Fruit fly (Drosophila melanogaster) whole organism, prepupa: ENCODE measurements around the gene Naa40.

Experiments used
- Blimp-1 ChIP-seq: fragments of 200-800 bp; sonication (Bioruptor generic); optimal IDR thresholded peaks from 3 replicates; lab custom pipeline; 2017; ENCODE audit warnings: missing biosample characterization, missing genetic modification characterization, mild to moderate bottlenecking, moderate library complexity, missing genetic modification reagents
- CG10631 ChIP-seq: fragments of 200-800 bp; sonication (Bioruptor generic); optimal IDR thresholded peaks from 2 replicates; lab custom pipeline; 2016; ENCODE audit warnings: missing biosample characterization, missing genetic modification characterization
- CG11294 ChIP-seq: fragments of 200-800 bp; sonication (Bioruptor generic); IDR thresholded peaks from 2 replicates; pipeline ENCODE4 v1.3.6; 2022; ENCODE audit warnings: missing biosample characterization, missing genetic modification characterization
- CG11762 ChIP-seq: fragments of 200-800 bp; sonication (Bioruptor generic); optimal IDR thresholded peaks from 3 replicates; lab custom pipeline; 2016; ENCODE audit warnings: missing biosample characterization, missing genetic modification characterization; ENCODE audit not compliant: insufficient read depth
- CG11902 ChIP-seq: fragments of 200-800 bp; sonication (Bioruptor generic); optimal IDR thresholded peaks from 3 replicates; lab custom pipeline; 2016; ENCODE audit warnings: missing biosample characterization, missing genetic modification characterization
- CG15336 ChIP-seq: fragments of 200-800 bp; sonication (Bioruptor generic); IDR thresholded peaks from 2 replicates; pipeline ENCODE4 v1.3.6; 2022; ENCODE audit warnings: missing biosample characterization, missing genetic modification characterization
- CG1621 ChIP-seq: fragments of 200-800 bp; sonication (Bioruptor generic); optimal IDR thresholded peaks from 3 replicates; lab custom pipeline; 2018; ENCODE audit warnings: missing biosample characterization, mild to moderate bottlenecking, missing genetic modification characterization
- CG3032 ChIP-seq: fragments of 200-800 bp; optimal IDR thresholded peaks from 2 replicates; lab custom pipeline; 2019; ENCODE audit warnings: missing biosample characterization, mild to moderate bottlenecking, missing genetic modification characterization, moderate library complexity
- CG31627 ChIP-seq: fragments of 200-800 bp; sonication (Bioruptor generic); optimal IDR thresholded peaks from 3 replicates; lab custom pipeline; 2016; ENCODE audit warnings: missing biosample characterization, missing genetic modification characterization
- CG32006 ChIP-seq: fragments of 200-800 bp; sonication (Bioruptor generic); optimal IDR thresholded peaks from 3 replicates; lab custom pipeline; 2017; ENCODE audit warnings: missing biosample characterization, mild to moderate bottlenecking, missing genetic modification characterization
- CG34406 ChIP-seq: fragments of 200-800 bp; sonication (Bioruptor generic); optimal IDR thresholded peaks from 3 replicates; lab custom pipeline; 2016; ENCODE audit warnings: missing biosample characterization, missing genetic modification characterization
- CG3919 ChIP-seq: fragments of 200-800 bp; sonication (Bioruptor generic); optimal IDR thresholded peaks from 3 replicates; lab custom pipeline; 2016; ENCODE audit warnings: missing biosample characterization, missing genetic modification characterization
- CG6163 ChIP-seq: fragments of 200-800 bp; sonication (Bioruptor generic); IDR thresholded peaks from 3 replicates; pipeline ENCODE4 v1.3.6; 2022; ENCODE audit warnings: missing biosample characterization, missing genetic modification characterization
- CG6276 ChIP-seq: fragments of 200-800 bp; sonication (Bioruptor generic); optimal IDR thresholded peaks from 2 replicates; lab custom pipeline; 2017; ENCODE audit warnings: missing biosample characterization, mild to moderate bottlenecking, missing genetic modification characterization
- CG6792 ChIP-seq: fragments of 200-800 bp; sonication (Bioruptor generic); optimal IDR thresholded peaks from 3 replicates; lab custom pipeline; 2016; ENCODE audit warnings: missing biosample characterization, missing genetic modification characterization
- CG6808 ChIP-seq: fragments of 200-800 bp; sonication (Bioruptor generic); optimal IDR thresholded peaks from 3 replicates; lab custom pipeline; 2017; ENCODE audit warnings: missing biosample characterization, missing genetic modification characterization, mild to moderate bottlenecking, moderate library complexity, missing genetic modification reagents
- CG6854 ChIP-seq: fragments of 200-800 bp; sonication (Bioruptor generic); optimal IDR thresholded peaks from 2 replicates; lab custom pipeline; 2017; ENCODE audit warnings: missing biosample characterization, mild to moderate bottlenecking, missing genetic modification characterization
- CG7368 ChIP-seq: fragments of 200-800 bp; sonication (Bioruptor generic); optimal IDR thresholded peaks from 3 replicates; lab custom pipeline; 2016; ENCODE audit warnings: missing biosample characterization, missing genetic modification characterization
- CG8119 ChIP-seq: fragments of 200-800 bp; sonication (Bioruptor generic); IDR thresholded peaks from 3 replicates; pipeline ENCODE4 v1.3.6; 2022; ENCODE audit warnings: missing biosample characterization, missing genetic modification characterization
- CG8319 ChIP-seq: fragments of 200-800 bp; sonication (Bioruptor generic); optimal IDR thresholded peaks from 3 replicates; lab custom pipeline; 2016; ENCODE audit warnings: missing biosample characterization, missing genetic modification characterization
- CG8632 ChIP-seq: fragments of 200-800 bp; sonication (Bioruptor generic); optimal IDR thresholded peaks from 3 replicates; lab custom pipeline; 2016; ENCODE audit warnings: missing biosample characterization, missing genetic modification characterization
- Eip75B ChIP-seq: fragments of 200-800 bp; sonication (Bioruptor generic); optimal IDR thresholded peaks from 3 replicates; lab custom pipeline; 2016; ENCODE audit warnings: missing biosample characterization, missing genetic modification characterization
- Eip78C ChIP-seq: fragments of 200-800 bp; sonication (Bioruptor generic); peaks from one replicate; lab custom pipeline; 2016; ENCODE audit warnings: missing biosample characterization, missing genetic modification characterization
- Eip93F ChIP-seq: fragments of 200-800 bp; sonication (Bioruptor generic); optimal IDR thresholded peaks from 2 replicates; lab custom pipeline; 2016; ENCODE audit warnings: missing biosample characterization, mild to moderate bottlenecking, missing genetic modification characterization
- Ets21C ChIP-seq: fragments of 200-800 bp; sonication (Bioruptor generic); optimal IDR thresholded peaks from 3 replicates; lab custom pipeline; 2016; ENCODE audit warnings: missing biosample characterization, missing genetic modification characterization
- Ets96B ChIP-seq: fragments of 200-800 bp; optimal IDR thresholded peaks from 2 replicates; lab custom pipeline; 2019; ENCODE audit warnings: missing biosample characterization, mild to moderate bottlenecking, missing genetic modification characterization, moderate library complexity
- Gug ChIP-seq: fragments of 200-800 bp; sonication (Bioruptor generic); IDR thresholded peaks from 2 replicates; pipeline ENCODE4 v1.3.6; 2022; ENCODE audit warnings: missing biosample characterization, missing genetic modification characterization
- Hr39 ChIP-seq: fragments of 200-800 bp; sonication (Bioruptor generic); optimal IDR thresholded peaks from 2 replicates; lab custom pipeline; 2016; ENCODE audit warnings: missing biosample characterization, missing genetic modification characterization
- Hr4 ChIP-seq: fragments of 200-800 bp; sonication (Bioruptor generic); optimal IDR thresholded peaks from 3 replicates; lab custom pipeline; 2016; ENCODE audit warnings: missing biosample characterization, missing genetic modification characterization
- Met ChIP-seq: fragments of 200-800 bp; sonication (Bioruptor generic); optimal IDR thresholded peaks from 3 replicates; lab custom pipeline; 2016; ENCODE audit warnings: missing biosample characterization, missing genetic modification characterization
- Smox ChIP-seq: fragments of 200-800 bp; sonication (Bioruptor generic); optimal IDR thresholded peaks from 3 replicates; lab custom pipeline; 2016; ENCODE audit warnings: missing biosample characterization, missing genetic modification characterization
- Sox102F ChIP-seq: fragments of 200-800 bp; sonication (Bioruptor generic); optimal IDR thresholded peaks from 2 replicates; lab custom pipeline; 2016; ENCODE audit warnings: missing biosample characterization, mild to moderate bottlenecking, missing genetic modification characterization
- Sox14 ChIP-seq: fragments of 200-800 bp; sonication (Bioruptor generic); optimal IDR thresholded peaks from 3 replicates; lab custom pipeline; 2016; ENCODE audit warnings: missing biosample characterization, missing genetic modification characterization
- Sox15 ChIP-seq: fragments of 200-800 bp; sonication (Bioruptor generic); optimal IDR thresholded peaks from 3 replicates; lab custom pipeline; 2016; ENCODE audit warnings: missing biosample characterization, missing genetic modification characterization
- achi ChIP-seq: fragments of 200-800 bp; sonication (Bioruptor generic); optimal IDR thresholded peaks from 3 replicates; lab custom pipeline; 2016; ENCODE audit warnings: missing biosample characterization, missing genetic modification characterization
- acj6 ChIP-seq: fragments of 200-800 bp; sonication (Bioruptor generic); optimal IDR thresholded peaks from 3 replicates; lab custom pipeline; 2016; ENCODE audit warnings: missing biosample characterization, missing genetic modification characterization
- cyc ChIP-seq: fragments of 200-800 bp; sonication (Bioruptor generic); optimal IDR thresholded peaks from 3 replicates; lab custom pipeline; 2016; ENCODE audit warnings: missing biosample characterization, missing genetic modification characterization
- eg ChIP-seq: fragments of 200-800 bp; sonication (Bioruptor generic); IDR thresholded peaks from 3 replicates; pipeline ENCODE4 v1.3.6; 2022; ENCODE audit warnings: missing biosample characterization, missing genetic modification characterization
- fd59A ChIP-seq: fragments of 200-800 bp; sonication (Bioruptor generic); optimal IDR thresholded peaks from 2 replicates; lab custom pipeline; 2017; ENCODE audit warnings: missing biosample characterization, mild to moderate bottlenecking, missing genetic modification characterization, missing genetic modification reagents
- fd85E ChIP-seq: fragments of 200-800 bp; sonication (Bioruptor generic); optimal IDR thresholded peaks from 3 replicates; lab custom pipeline; 2016; ENCODE audit warnings: missing biosample characterization, missing genetic modification characterization
- fkh ChIP-seq: fragments of 200-800 bp; sonication (Bioruptor generic); optimal IDR thresholded peaks from 3 replicates; lab custom pipeline; 2017; ENCODE audit warnings: missing biosample characterization, mild to moderate bottlenecking, missing genetic modification characterization, moderate library complexity
- net ChIP-seq: fragments of 200-800 bp; sonication (Bioruptor generic); optimal IDR thresholded peaks from 3 replicates; lab custom pipeline; 2016; ENCODE audit warnings: missing biosample characterization, missing genetic modification characterization
- pdm3 ChIP-seq: fragments of 200-800 bp; sonication (Bioruptor generic); optimal IDR thresholded peaks from 3 replicates; lab custom pipeline; 2016; ENCODE audit warnings: missing biosample characterization, missing genetic modification characterization
- salr ChIP-seq, 2 experiments: fragments of 200-800 bp; sonication (Bioruptor generic); optimal IDR thresholded peaks; 3 replicates each; lab custom pipeline; 2016 to 2018; ENCODE audit warnings: missing biosample characterization in 2 of 2, missing genetic modification characterization in 2 of 2, mild to moderate bottlenecking in 1 of 2
- spab ChIP-seq: fragments of 200-800 bp; sonication (Bioruptor generic); optimal IDR thresholded peaks from 2 replicates; lab custom pipeline; 2017; ENCODE audit warnings: missing biosample characterization, mild to moderate bottlenecking, missing genetic modification characterization, missing genetic modification reagents
- ss ChIP-seq, 2 experiments: fragments of 200-800 bp; sonication (Bioruptor generic); optimal IDR thresholded peaks; 2 replicates in 1 of 2; 3 replicates in 1 of 2; lab custom pipeline; 2017 to 2018; ENCODE audit warnings: mild to moderate bottlenecking in 2 of 2, missing biosample characterization in 2 of 2, missing genetic modification characterization in 2 of 2, moderate library complexity in 1 of 2
- svp ChIP-seq: fragments of 200-800 bp; sonication (Bioruptor generic); peaks from one replicate; lab custom pipeline; 2016; ENCODE audit warnings: missing biosample characterization, missing genetic modification characterization
- vri ChIP-seq: fragments of 200-800 bp; sonication (Bioruptor generic); optimal IDR thresholded peaks from 3 replicates; lab custom pipeline; 2016; ENCODE audit warnings: missing biosample characterization, mild to moderate bottlenecking, missing genetic modification characterization

Gene Naa40

dm6 chr3R:29758129-29758733 is 33.5 kb upstream of the Naa40 start (continued):
- TF ChIP-seq spab (peak; percentile 23), pdm3 (GFP tag; lab: Kevin White, UChicago) (peak; percentile 71), Ets21C (no peak), eg (GFP tag; lab: Robert Waterston, UW) (peak; percentile 84), fkh (GFP tag; lab: Kevin White, UChicago) (no peak), achi (GFP tag; lab: Kevin White, UChicago) (peak; percentile 63), CG34406 (GFP tag; lab: Kevin White, UChicago) (peak; percentile 62), CG15336 (GFP tag; lab: Robert Waterston, UW) (peak; percentile 88), Met (peak; percentile 59)
- TF ChIP-seq, all 60 proteins: peak for 48

dm6 chr3R:29757681-29758080 is 32.9 kb upstream of the Naa40 start:
- peak; percentile 56 for TF ChIP-seq cyc (GFP tag; lab: Kevin White, UChicago)
- TF ChIP-seq eg (GFP tag; lab: Robert Waterston, UW) = peak; percentile 76
- no peak for TF ChIP-seq vri (GFP tag; lab: Kevin White, UChicago)
- no peak for TF ChIP-seq CG11762 (GFP tag; lab: Kevin White, UChicago)
- 0 out of 2 replicates have a peak, but pooled peaks have one; percentile 14 for TF ChIP-seq Gug (GFP tag; lab: Robert Waterston, UW)
- no peak for TF ChIP-seq spab
- TF ChIP-seq fd85E = no peak
- peak; percentile 61 for TF ChIP-seq Met
- no peak for TF ChIP-seq CG6792 (GFP tag; lab: Kevin White, UChicago)
- peak; percentile 34; the same call in 1 of the 2 replicates for TF ChIP-seq CG11294 (GFP tag; lab: Robert Waterston, UW)
- TF ChIP-seq CG31627 = peak; percentile 38
- TF ChIP-seq fd59A = no peak
- peak; percentile 27 for TF ChIP-seq CG34406 (GFP tag; lab: Kevin White, UChicago)
- TF ChIP-seq Eip75B (GFP tag; lab: Kevin White, UChicago) = peak; percentile 48
- TF ChIP-seq Ets96B = peak; percentile 40
- TF ChIP-seq CG32006 (GFP tag; lab: Kevin White, UChicago) = peak; percentile 85
- peak; percentile 59 for TF ChIP-seq pdm3 (GFP tag; lab: Kevin White, UChicago)
- peak; percentile 19 for TF ChIP-seq CG10631 (GFP tag; lab: Kevin White, UChicago)
- no peak for TF ChIP-seq CG8319
- peak; percentile 42 for TF ChIP-seq Hr39 (GFP tag; lab: Kevin White, UChicago)
- peak; percentile 35 for TF ChIP-seq CG11902 (GFP tag; lab: Kevin White, UChicago)
- peak; percentile 85 for TF ChIP-seq Hr4
- no peak for TF ChIP-seq Eip93F
- TF ChIP-seq net (GFP tag; lab: Kevin White, UChicago) = no peak
- TF ChIP-seq CG1621 (tag; lab: Kevin White, UChicago) = no peak
- TF ChIP-seq CG8632 (GFP tag; lab: Kevin White, UChicago) = no peak
- TF ChIP-seq CG3032 (tag; lab: Kevin White, UChicago) = peak; percentile 35
- peak; percentile 75 for TF ChIP-seq svp (GFP tag; lab: Kevin White, UChicago)
- no peak for TF ChIP-seq ss (GFP tag; optimal IDR thresholded peaks at IDR 0.05; lab: Kevin White, UChicago)
- TF ChIP-seq salr (GFP tag; optimal IDR thresholded peaks at IDR 0.05; lab: Kevin White, UChicago) = peak in 1 of 2 experiments; percentile 54
- peak; percentile 30 for TF ChIP-seq Sox15
- TF ChIP-seq Blimp-1 = no peak
- peak; percentile 93 for TF ChIP-seq Eip78C (GFP tag; lab: Kevin White, UChicago)
- TF ChIP-seq CG3919 = peak; percentile 48
- TF ChIP-seq Sox14 (GFP tag; lab: Kevin White, UChicago) = peak; percentile 14
- peak; percentile 12 for TF ChIP-seq Ets21C
- peak; percentile 22 for TF ChIP-seq CG6808 (GFP tag; lab: Kevin White, UChicago)
- TF ChIP-seq CG6854 (GFP tag; lab: Kevin White, UChicago) = no peak
- TF ChIP-seq achi (GFP tag; lab: Kevin White, UChicago) = peak; percentile 50
- TF ChIP-seq acj6 (GFP tag; lab: Kevin White, UChicago) = peak; percentile 55
- TF ChIP-seq CG15336 (GFP tag; lab: Robert Waterston, UW) = peak; percentile 74
- TF ChIP-seq Smox (GFP tag; lab: Kevin White, UChicago) = peak; percentile 42
- peak; percentile 74 for TF ChIP-seq CG8119 (GFP tag; lab: Robert Waterston, UW)
- peak; percentile 45 for TF ChIP-seq CG6276 (GFP tag; lab: Kevin White, UChicago)
- TF ChIP-seq CG7368 (GFP tag; lab: Kevin White, UChicago) = no peak
- peak; percentile 57 for TF ChIP-seq Sox102F
- TF ChIP-seq CG6163 (GFP tag; lab: Robert Waterston, UW) = peak; percentile 33; the same call in 1 of the 3 replicates
